Fruit fly (Drosophila melanogaster) ovary, adult (tissue): ENCODE data around the gene CG17930.
A peak's percentile ranks its signal among the peaks of the same experiment; 100 is the strongest.

Experiments
- CG17801 ChIP-seq: fragments of 200-800 bp; optimal IDR thresholded peaks from 2 replicates; lab custom pipeline; 2019; ENCODE audit warnings: missing biosample characterization, mild to moderate bottlenecking, missing genetic modification characterization, moderate library complexity; ENCODE audit not compliant: partially characterized antibody

Gene CG17930

DNA sequence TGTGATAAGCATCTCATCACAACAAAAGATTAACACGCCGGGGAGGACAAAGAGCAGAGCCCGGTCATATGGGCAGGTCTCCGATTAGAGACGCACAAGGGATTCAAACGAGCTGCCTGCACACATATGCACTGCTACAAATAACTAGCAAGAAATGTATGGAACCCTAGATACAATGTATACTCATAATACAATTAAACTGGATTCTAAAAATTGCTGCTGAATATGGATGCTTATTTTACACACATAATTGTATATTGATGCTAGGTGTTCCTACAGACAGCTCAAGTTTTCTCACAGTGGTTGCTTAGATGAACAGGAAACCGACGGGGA is 9.4 kb downstream of the CG17930 start:
- no peak for TF ChIP-seq CG17801

DNA sequence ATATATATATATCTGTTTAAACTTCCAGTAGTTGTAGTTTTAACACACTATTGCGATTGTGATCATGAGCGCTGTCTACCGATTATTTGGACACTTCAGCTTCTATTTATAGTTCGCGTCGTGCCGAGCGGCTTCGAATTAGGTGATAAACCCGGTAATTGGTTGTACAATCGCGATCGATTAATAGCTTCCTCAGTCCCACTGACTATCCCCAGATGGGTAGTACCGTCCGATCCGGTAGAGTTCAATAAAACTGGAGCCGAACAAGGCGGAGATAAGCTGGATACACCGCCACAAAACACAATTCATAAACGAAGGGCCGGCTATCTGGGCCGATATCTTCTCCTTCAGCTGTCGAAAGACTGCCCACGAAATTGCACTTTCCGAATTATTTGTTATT is 10.2 kb downstream of the CG17930 start:
- TF ChIP-seq CG17801: no peak

DNA sequence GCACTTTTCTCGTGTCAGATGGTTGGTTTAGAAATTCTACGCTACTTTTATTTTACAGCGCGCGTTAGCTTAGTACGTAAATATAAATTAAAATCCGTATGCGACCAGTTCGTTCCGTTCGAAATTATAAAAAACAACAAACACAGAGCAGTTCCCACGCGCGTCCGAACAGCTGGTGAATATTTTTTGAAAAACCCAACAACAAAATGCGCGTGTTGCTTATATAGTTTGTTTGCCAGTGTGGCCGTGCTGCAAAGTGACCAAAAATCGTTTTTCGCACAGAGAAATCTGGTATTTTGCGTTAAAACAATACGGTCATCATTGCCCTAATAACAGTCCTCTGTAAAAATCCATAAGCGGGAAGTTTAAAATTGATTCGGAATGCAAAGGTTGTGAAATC is 10.7 kb downstream of the CG17930 start:
- peak; percentile 54 for TF ChIP-seq CG17801

DNA sequence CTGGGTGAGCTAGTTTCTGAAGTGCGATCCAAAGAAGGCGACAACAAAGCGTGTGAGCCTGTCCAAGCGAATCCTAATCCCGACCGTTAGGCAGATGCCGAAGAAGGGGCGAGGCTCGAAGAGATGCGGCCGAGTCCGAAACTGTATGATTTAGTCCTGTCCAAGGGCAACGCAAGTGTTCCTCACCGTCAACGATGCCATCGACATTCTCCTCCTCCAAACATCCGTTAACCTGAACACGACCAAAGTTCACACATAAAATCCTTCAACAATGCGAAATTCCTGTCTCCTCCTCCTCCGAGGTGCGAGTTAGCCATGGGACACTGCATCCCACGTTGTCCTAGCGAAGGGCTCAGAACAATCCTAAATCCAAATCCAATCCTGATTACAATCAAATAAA is 11.8 kb downstream of the CG17930 start, which contains the start of gene Sulf1:
Gene Sulf1 (minus strand): TSS at position 101 of the 400 bp plus-strand sequence.
- no peak for TF ChIP-seq CG17801

DNA sequence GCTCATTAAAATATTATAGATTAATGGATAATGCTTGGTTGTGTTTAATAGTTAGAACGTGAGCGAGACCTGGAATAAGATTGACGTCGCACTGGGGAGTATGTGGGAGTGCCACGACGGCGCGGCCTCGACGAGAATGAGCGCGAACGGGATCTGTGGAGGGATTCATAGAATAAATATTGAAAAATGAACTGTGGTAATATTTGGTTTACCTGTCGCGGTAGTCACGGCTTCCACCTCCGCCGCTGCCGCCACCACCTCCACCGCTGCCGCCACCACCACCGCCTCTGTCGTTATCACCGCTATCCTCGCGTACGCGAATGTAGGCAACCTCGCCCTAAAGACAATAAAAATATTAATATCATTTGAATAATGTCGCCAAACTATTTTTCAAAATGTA is 13.0 kb downstream of the CG17930 start:
- no peak for TF ChIP-seq CG17801

DNA sequence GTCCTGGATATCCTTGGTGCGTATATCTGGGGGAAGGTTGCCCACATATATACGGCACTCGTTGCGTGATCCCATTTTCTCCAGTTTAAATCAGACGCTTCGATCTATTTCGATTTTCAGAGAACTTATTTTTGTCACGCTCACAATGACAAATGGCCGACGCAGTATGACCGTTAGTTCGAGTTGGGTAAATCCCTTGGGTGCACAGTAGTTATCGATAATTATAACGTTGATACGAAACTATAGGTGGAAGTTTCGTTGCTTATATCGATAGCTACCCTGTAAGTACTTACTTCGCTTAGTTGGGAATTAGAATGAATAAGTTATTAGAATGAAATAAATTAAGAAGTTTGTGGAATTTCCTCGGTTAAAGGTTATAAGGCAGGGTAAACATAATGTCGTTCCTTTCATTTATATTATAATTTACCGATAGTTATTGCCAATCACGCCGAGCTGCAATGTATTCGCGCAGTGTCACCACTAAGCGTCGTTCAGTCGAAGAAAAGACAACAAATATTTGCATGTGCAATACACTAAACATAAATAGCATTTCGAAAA is 14.2 kb downstream of the CG17930 start, which contains the start of the genes SF2 and pad:
Gene SF2 (minus strand): TSS at position 172 of the 558 bp plus-strand sequence.
Gene pad (plus strand): TSS at position 502 of the 558 bp plus-strand sequence.
- peak; percentile 77 for TF ChIP-seq CG17801

DNA sequence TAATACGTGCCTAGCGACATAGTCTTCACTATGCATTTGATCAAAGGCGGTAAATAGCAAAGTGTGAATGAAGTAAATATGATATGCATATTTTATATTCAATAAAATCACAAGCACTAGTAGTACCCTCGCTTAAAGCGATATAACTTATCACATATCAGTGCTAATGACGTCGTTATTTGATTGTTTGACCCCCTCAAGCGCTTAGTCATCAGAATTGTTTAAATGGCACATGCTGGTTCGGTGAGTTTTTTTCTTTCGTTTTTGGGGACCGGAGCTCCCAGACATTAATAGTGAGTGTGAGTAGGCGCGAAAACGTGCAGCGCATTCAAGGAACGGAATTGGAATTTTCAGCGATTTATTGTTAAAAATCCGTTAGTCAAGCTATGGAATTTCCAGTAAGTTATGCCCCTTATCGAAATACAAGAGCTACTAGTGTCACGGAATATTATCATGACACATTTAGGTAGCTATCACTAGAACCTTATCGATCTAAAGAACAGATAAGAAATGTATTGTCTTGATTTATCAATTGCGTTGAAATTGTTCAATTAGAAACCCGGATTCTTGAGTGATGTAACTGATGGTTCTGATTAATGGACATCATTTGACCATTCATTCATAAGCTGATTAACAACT is 20.1 kb downstream of the CG17930 start:
- no peak for TF ChIP-seq CG17801

DNA sequence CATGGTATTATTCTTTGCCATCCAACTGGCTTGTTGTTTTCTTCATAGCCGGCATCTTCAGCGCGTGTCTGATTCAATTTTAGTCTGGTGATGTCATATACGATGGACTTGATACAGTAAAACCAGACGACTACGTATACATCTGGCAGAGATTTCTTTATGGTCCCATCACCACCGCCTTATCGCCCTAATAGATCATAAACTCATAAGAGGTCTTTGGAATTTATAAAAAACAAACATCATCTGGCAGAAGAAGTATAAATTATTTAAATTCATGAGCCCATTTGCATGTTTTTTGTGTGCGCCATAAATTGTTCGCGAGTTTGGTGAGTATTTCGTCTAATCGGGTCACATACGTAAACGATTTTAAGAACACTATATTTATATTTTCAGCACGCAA is 20.6 kb downstream of the CG17930 start:
- no peak for TF ChIP-seq CG17801

DNA sequence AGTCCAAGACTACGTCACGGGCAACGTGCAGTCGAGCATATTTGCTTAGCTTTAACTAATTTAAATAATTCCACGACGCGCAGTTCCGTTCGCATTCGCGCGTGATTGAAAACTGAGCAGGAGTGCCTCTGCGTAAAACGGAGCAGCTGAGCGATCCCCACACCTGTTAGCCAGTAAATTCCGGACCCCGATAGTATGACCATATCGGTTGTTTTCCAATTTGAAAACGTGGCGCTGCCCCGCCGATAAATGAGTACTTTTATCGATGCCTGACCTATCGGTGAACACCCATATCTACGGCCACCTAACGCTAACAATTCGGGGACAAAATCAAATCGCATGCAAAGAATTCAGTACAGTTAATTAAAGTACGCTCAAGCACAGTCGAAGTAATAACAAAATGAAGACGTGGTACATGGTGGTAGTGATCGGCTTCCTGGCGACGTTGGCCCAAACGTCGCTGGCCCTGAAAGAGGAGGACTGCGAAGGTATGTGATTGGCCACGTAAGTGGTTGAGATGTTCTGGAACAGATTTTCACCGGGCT is 21.5 kb downstream of the CG17930 start, which contains the start of the genes CG14879 and Manf:
Gene CG14879 (minus strand): TSS at position 116 of the 545 bp plus-strand sequence.
Gene Manf (plus strand): TSS at position 294 of the 545 bp plus-strand sequence.
- no peak for TF ChIP-seq CG17801

DNA sequence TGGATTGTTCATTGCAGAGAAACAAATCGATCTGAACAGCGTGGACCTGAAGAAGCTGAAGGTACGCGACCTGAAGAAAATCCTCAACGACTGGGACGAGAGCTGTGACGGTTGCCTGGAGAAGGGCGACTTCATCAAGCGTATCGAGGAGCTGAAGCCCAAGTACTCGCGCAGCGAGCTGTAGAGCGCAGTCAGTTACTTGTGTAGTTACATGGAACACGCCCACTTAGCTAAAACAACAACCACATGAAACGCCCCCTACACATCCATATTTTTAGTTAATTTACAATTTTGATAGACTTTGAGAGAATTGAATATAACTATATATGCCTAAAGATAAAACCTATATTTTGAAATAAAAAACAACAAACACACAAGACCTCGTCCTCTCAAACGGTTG is 22.8 kb downstream of the CG17930 start:
- TF ChIP-seq CG17801: no peak

DNA sequence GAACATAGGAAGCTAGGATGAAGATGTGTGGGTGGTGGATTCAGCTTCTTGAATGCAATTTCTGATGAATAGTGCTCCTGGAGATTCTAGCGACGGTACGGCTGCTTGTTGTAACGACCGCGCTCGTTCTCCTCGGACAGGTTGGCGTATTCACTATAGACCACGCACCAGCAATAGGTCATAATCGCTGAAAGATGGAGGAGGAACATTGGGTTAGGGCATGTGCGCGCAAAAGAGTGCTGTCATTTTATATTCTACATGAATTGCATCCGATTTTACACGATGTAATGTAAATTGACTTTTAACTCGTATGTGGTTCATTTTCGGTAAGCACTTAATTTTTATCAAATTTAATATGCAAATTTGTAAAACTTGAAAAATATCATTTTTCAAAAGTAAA is 23.4 kb downstream of the CG17930 start:
- no peak for TF ChIP-seq CG17801

DNA sequence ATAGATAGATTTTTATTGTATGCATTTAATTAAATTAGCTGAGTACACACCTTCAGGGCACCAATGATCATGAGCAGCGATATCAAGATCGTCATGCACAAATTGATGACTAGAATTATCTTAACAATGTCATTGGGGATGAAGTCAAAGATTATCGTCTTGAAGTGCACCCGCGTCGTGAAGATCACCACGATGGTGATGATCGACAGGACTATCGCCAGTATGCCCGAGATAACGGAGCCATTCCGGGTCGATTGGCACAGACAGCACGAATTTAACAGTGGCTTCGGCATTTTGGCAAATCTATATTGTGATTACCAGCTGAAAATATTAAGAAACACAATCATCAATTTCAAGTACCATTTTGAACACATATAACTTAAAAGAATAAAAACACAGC is 24.4 kb downstream of the CG17930 start:
- TF ChIP-seq CG17801: no peak

DNA sequence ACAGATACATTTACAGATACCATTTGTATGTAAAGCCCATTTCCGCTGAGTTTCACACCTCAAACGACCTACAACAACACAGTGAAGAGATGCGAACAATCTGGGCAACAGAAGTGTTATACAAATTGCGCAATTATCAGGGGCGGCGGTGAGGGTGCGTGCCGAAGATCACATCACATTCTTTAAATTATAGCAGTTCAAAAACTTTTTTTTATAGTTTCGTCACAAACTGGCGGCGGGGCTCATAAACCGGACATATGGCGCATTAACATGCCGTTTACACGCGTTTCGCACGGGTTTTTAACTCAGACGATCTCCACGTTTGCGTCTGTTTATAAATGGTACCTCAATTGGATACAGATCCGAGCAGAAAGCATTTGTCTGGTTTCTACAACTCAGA is 25.5 kb downstream of the CG17930 start:
- no peak for TF ChIP-seq CG17801

DNA sequence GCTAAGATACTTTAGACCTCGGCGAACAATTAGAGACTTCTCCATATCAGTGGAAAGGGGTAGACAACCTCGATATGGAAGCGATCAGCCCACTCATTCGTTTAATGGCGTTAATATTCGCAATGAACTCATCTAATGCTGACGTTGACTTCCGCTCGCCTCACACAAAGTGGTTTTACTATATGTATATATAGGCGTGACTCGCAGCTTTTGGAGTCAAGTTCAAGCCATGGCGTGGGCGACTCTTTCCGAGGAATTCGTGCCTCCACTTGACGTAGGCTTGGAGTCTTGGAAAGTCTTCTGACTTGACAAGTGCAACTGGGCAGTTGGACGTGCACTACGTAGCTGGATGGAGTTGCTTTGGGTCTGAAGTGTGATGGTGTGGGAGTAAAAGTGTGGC is 26.0 kb downstream of the CG17930 start:
- no peak for TF ChIP-seq CG17801

DNA sequence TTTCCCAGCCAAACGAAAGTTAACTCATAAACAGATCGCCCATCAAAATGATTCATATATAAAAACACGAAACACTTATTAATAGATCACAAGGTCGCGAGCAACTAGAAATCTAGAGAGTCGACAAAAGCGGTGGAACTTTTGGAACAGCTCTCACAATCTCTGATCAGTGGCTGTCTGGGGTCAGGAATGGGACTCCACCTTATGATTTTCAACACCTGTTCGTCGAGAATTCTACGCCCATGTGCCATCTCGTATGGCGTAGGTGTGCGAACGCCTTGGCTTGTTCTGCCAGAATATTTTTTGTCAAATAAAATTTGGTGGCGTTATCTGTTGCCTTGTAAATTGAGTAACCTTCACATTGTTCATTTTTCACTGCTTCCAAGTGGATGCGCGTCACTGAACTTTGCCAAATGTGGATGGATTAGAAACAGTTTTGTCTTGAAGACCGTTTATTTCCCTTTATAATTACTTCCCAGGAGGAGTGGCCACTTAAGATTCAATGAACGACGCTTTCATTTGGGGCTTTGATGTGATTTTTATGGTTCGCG is 27.8 kb downstream of the CG17930 start:
- no peak for TF ChIP-seq CG17801

DNA sequence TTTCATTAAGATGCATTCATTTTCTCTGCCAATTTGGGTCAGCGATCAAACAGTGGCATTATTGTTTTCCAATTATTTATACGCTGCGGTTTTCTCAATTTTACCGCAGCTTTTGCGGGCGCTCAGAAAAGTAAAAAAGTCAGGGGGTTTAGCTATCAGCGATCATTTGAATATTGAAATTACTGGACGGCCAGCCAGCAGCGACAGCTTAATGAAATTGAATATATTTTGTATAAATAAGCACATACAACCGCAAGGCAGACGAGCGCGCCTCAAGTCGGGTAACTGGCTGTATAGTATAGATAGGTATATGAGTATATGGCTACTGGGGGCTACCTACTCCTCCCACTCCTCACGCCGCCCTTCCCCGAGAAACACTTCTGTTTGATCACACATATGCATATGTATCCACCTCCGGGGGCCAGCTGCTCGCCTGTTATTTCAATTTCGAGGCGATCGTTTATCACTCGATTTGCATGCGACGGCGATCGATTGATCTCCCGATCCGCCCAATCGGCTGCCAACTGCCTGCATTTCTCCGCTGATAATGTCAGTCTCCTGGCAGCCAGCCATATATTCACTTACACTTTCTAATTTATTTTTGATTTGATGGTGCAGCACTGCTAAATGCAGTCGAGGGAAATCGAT is 28.7 kb downstream of the CG17930 start:
- TF ChIP-seq CG17801: no peak

DNA sequence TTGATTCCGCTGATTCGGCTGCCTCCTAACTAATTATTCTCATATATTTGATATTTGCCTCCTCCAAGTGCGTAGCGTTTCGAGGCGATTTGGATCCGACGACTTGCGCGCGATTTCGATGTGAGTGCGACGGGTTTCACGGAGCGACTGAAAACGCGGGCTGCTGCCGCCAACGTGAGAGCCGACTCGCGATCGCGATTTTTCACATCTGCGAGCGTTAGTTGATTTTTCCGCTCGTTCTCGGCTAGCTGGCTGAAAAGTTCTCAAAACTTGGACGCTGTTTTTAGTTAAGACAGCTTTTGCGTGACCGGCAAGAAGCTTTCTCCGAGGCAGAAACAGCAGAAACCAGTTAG is 29.2 kb downstream of the CG17930 start, which contains the start of gene CG10311:
Gene CG10311 (minus strand): TSS at position 153 of the 353 bp plus-strand sequence.
- TF ChIP-seq CG17801: no peak
